Fruit fly (Drosophila melanogaster) whole organism, prepupa: ENCODE data around the gene Lerp.
A peak's percentile ranks its signal among the peaks of the same experiment; 100 is the strongest.

Source experiments
- Blimp-1 ChIP-seq: fragments of 200-800 bp; sonication (Bioruptor generic); optimal IDR thresholded peaks from 3 replicates; lab custom pipeline; 2017; ENCODE audit warnings: missing biosample characterization, missing genetic modification characterization, mild to moderate bottlenecking, moderate library complexity, missing genetic modification reagents
- CG10669 ChIP-seq: fragments of 200-800 bp; sonication (Bioruptor generic); optimal IDR thresholded peaks from 3 replicates; lab custom pipeline; 2018; ENCODE audit warnings: missing biosample characterization, mild to moderate bottlenecking, missing genetic modification characterization, moderate library complexity
- CG11294 ChIP-seq: fragments of 200-800 bp; sonication (Bioruptor generic); IDR thresholded peaks from 2 replicates; pipeline ENCODE4 v1.3.6; 2022; ENCODE audit warnings: missing biosample characterization, missing genetic modification characterization
- CG11762 ChIP-seq: fragments of 200-800 bp; sonication (Bioruptor generic); optimal IDR thresholded peaks from 3 replicates; lab custom pipeline; 2016; ENCODE audit warnings: missing biosample characterization, missing genetic modification characterization; ENCODE audit not compliant: insufficient read depth
- CG11902 ChIP-seq: fragments of 200-800 bp; sonication (Bioruptor generic); optimal IDR thresholded peaks from 3 replicates; lab custom pipeline; 2016; ENCODE audit warnings: missing biosample characterization, missing genetic modification characterization
- CG15336 ChIP-seq: fragments of 200-800 bp; sonication (Bioruptor generic); IDR thresholded peaks from 2 replicates; pipeline ENCODE4 v1.3.6; 2022; ENCODE audit warnings: missing biosample characterization, missing genetic modification characterization
- CG1621 ChIP-seq: fragments of 200-800 bp; sonication (Bioruptor generic); optimal IDR thresholded peaks from 3 replicates; lab custom pipeline; 2018; ENCODE audit warnings: missing biosample characterization, mild to moderate bottlenecking, missing genetic modification characterization
- CG16779 ChIP-seq: fragments of 200-800 bp; sonication (Bioruptor generic); optimal IDR thresholded peaks from 3 replicates; lab custom pipeline; 2017; ENCODE audit warnings: missing biosample characterization, mild to moderate bottlenecking, missing genetic modification characterization
- CG3032 ChIP-seq: fragments of 200-800 bp; optimal IDR thresholded peaks from 2 replicates; lab custom pipeline; 2019; ENCODE audit warnings: missing biosample characterization, mild to moderate bottlenecking, missing genetic modification characterization, moderate library complexity
- CG31627 ChIP-seq: fragments of 200-800 bp; sonication (Bioruptor generic); optimal IDR thresholded peaks from 3 replicates; lab custom pipeline; 2016; ENCODE audit warnings: missing biosample characterization, missing genetic modification characterization
- CG32006 ChIP-seq: fragments of 200-800 bp; sonication (Bioruptor generic); optimal IDR thresholded peaks from 3 replicates; lab custom pipeline; 2017; ENCODE audit warnings: missing biosample characterization, mild to moderate bottlenecking, missing genetic modification characterization
- CG3919 ChIP-seq: fragments of 200-800 bp; sonication (Bioruptor generic); optimal IDR thresholded peaks from 3 replicates; lab custom pipeline; 2016; ENCODE audit warnings: missing biosample characterization, missing genetic modification characterization
- CG4318 ChIP-seq: fragments of 200-800 bp; sonication (Bioruptor generic); optimal IDR thresholded peaks from 3 replicates; lab custom pipeline; 2017; ENCODE audit warnings: missing biosample characterization, mild to moderate bottlenecking, missing genetic modification characterization
- CG6163 ChIP-seq: fragments of 200-800 bp; sonication (Bioruptor generic); IDR thresholded peaks from 3 replicates; pipeline ENCODE4 v1.3.6; 2022; ENCODE audit warnings: missing biosample characterization, missing genetic modification characterization
- CG6276 ChIP-seq: fragments of 200-800 bp; sonication (Bioruptor generic); optimal IDR thresholded peaks from 2 replicates; lab custom pipeline; 2017; ENCODE audit warnings: missing biosample characterization, mild to moderate bottlenecking, missing genetic modification characterization
- CG6792 ChIP-seq: fragments of 200-800 bp; sonication (Bioruptor generic); optimal IDR thresholded peaks from 3 replicates; lab custom pipeline; 2016; ENCODE audit warnings: missing biosample characterization, missing genetic modification characterization
- CG6808 ChIP-seq: fragments of 200-800 bp; sonication (Bioruptor generic); optimal IDR thresholded peaks from 3 replicates; lab custom pipeline; 2017; ENCODE audit warnings: missing biosample characterization, missing genetic modification characterization, mild to moderate bottlenecking, moderate library complexity, missing genetic modification reagents
- CG6854 ChIP-seq: fragments of 200-800 bp; sonication (Bioruptor generic); optimal IDR thresholded peaks from 2 replicates; lab custom pipeline; 2017; ENCODE audit warnings: missing biosample characterization, mild to moderate bottlenecking, missing genetic modification characterization
- CG8119 ChIP-seq: fragments of 200-800 bp; sonication (Bioruptor generic); IDR thresholded peaks from 3 replicates; pipeline ENCODE4 v1.3.6; 2022; ENCODE audit warnings: missing biosample characterization, missing genetic modification characterization
- CG8632 ChIP-seq: fragments of 200-800 bp; sonication (Bioruptor generic); optimal IDR thresholded peaks from 3 replicates; lab custom pipeline; 2016; ENCODE audit warnings: missing biosample characterization, missing genetic modification characterization
- CG9139 ChIP-seq: fragments of 200-800 bp; sonication (Bioruptor generic); optimal IDR thresholded peaks from 3 replicates; lab custom pipeline; 2017; ENCODE audit warnings: missing biosample characterization, mild to moderate bottlenecking, missing genetic modification characterization
- Eip75B ChIP-seq: fragments of 200-800 bp; sonication (Bioruptor generic); optimal IDR thresholded peaks from 3 replicates; lab custom pipeline; 2016; ENCODE audit warnings: missing biosample characterization, missing genetic modification characterization
- Eip78C ChIP-seq: fragments of 200-800 bp; sonication (Bioruptor generic); peaks from one replicate; lab custom pipeline; 2016; ENCODE audit warnings: missing biosample characterization, missing genetic modification characterization
- Eip93F ChIP-seq: fragments of 200-800 bp; sonication (Bioruptor generic); optimal IDR thresholded peaks from 2 replicates; lab custom pipeline; 2016; ENCODE audit warnings: missing biosample characterization, mild to moderate bottlenecking, missing genetic modification characterization
- Ets21C ChIP-seq: fragments of 200-800 bp; sonication (Bioruptor generic); optimal IDR thresholded peaks from 3 replicates; lab custom pipeline; 2016; ENCODE audit warnings: missing biosample characterization, missing genetic modification characterization
- Ets96B ChIP-seq: fragments of 200-800 bp; optimal IDR thresholded peaks from 2 replicates; lab custom pipeline; 2019; ENCODE audit warnings: missing biosample characterization, mild to moderate bottlenecking, missing genetic modification characterization, moderate library complexity
- Gug ChIP-seq: fragments of 200-800 bp; sonication (Bioruptor generic); IDR thresholded peaks from 2 replicates; pipeline ENCODE4 v1.3.6; 2022; ENCODE audit warnings: missing biosample characterization, missing genetic modification characterization
- Hr39 ChIP-seq: fragments of 200-800 bp; sonication (Bioruptor generic); optimal IDR thresholded peaks from 2 replicates; lab custom pipeline; 2016; ENCODE audit warnings: missing biosample characterization, missing genetic modification characterization
- Hr4 ChIP-seq: fragments of 200-800 bp; sonication (Bioruptor generic); optimal IDR thresholded peaks from 3 replicates; lab custom pipeline; 2016; ENCODE audit warnings: missing biosample characterization, missing genetic modification characterization
- Lpt ChIP-seq: fragments of 200-800 bp; sonication (Bioruptor generic); optimal IDR thresholded peaks from 3 replicates; lab custom pipeline; 2016; ENCODE audit warnings: missing biosample characterization, missing genetic modification characterization
- OdsH ChIP-seq: fragments of 200-800 bp; sonication (Bioruptor generic); optimal IDR thresholded peaks from 3 replicates; lab custom pipeline; 2016; ENCODE audit warnings: missing biosample characterization, missing genetic modification characterization
- Smox ChIP-seq: fragments of 200-800 bp; sonication (Bioruptor generic); optimal IDR thresholded peaks from 3 replicates; lab custom pipeline; 2016; ENCODE audit warnings: missing biosample characterization, missing genetic modification characterization
- Sox102F ChIP-seq: fragments of 200-800 bp; sonication (Bioruptor generic); optimal IDR thresholded peaks from 2 replicates; lab custom pipeline; 2016; ENCODE audit warnings: missing biosample characterization, mild to moderate bottlenecking, missing genetic modification characterization
- Sox14 ChIP-seq: fragments of 200-800 bp; sonication (Bioruptor generic); optimal IDR thresholded peaks from 3 replicates; lab custom pipeline; 2016; ENCODE audit warnings: missing biosample characterization, missing genetic modification characterization
- Sox15 ChIP-seq: fragments of 200-800 bp; sonication (Bioruptor generic); optimal IDR thresholded peaks from 3 replicates; lab custom pipeline; 2016; ENCODE audit warnings: missing biosample characterization, missing genetic modification characterization
- achi ChIP-seq: fragments of 200-800 bp; sonication (Bioruptor generic); optimal IDR thresholded peaks from 3 replicates; lab custom pipeline; 2016; ENCODE audit warnings: missing biosample characterization, missing genetic modification characterization
- dac ChIP-seq: fragments of 200-800 bp; sonication (Bioruptor generic); optimal IDR thresholded peaks from 2 replicates; lab custom pipeline; 2017; ENCODE audit warnings: missing biosample characterization, mild to moderate bottlenecking, missing genetic modification characterization
- dsx ChIP-seq: fragments of 200-800 bp; optimal IDR thresholded peaks from 3 replicates; lab custom pipeline; 2019; ENCODE audit warnings: missing biosample characterization, mild to moderate bottlenecking, missing genetic modification characterization, moderate library complexity; ENCODE audit not compliant: poor library complexity, severe bottlenecking
- eg ChIP-seq: fragments of 200-800 bp; sonication (Bioruptor generic); IDR thresholded peaks from 3 replicates; pipeline ENCODE4 v1.3.6; 2022; ENCODE audit warnings: missing biosample characterization, missing genetic modification characterization
- fd59A ChIP-seq: fragments of 200-800 bp; sonication (Bioruptor generic); optimal IDR thresholded peaks from 2 replicates; lab custom pipeline; 2017; ENCODE audit warnings: missing biosample characterization, mild to moderate bottlenecking, missing genetic modification characterization, missing genetic modification reagents
- fkh ChIP-seq: fragments of 200-800 bp; sonication (Bioruptor generic); optimal IDR thresholded peaks from 3 replicates; lab custom pipeline; 2017; ENCODE audit warnings: missing biosample characterization, mild to moderate bottlenecking, missing genetic modification characterization, moderate library complexity
- lz ChIP-seq: fragments of 200-800 bp; sonication (Bioruptor generic); optimal IDR thresholded peaks from 3 replicates; lab custom pipeline; 2016; ENCODE audit warnings: missing biosample characterization, missing genetic modification characterization
- net ChIP-seq: fragments of 200-800 bp; sonication (Bioruptor generic); optimal IDR thresholded peaks from 3 replicates; lab custom pipeline; 2016; ENCODE audit warnings: missing biosample characterization, missing genetic modification characterization
- salr ChIP-seq, 2 experiments: fragments of 200-800 bp; sonication (Bioruptor generic); optimal IDR thresholded peaks; 3 replicates each; lab custom pipeline; 2016 to 2018; ENCODE audit warnings: missing biosample characterization in 2 of 2, missing genetic modification characterization in 2 of 2, mild to moderate bottlenecking in 1 of 2
- spab ChIP-seq: fragments of 200-800 bp; sonication (Bioruptor generic); optimal IDR thresholded peaks from 2 replicates; lab custom pipeline; 2017; ENCODE audit warnings: missing biosample characterization, mild to moderate bottlenecking, missing genetic modification characterization, missing genetic modification reagents
- ss ChIP-seq, 2 experiments: fragments of 200-800 bp; sonication (Bioruptor generic); optimal IDR thresholded peaks; 2 replicates in 1 of 2; 3 replicates in 1 of 2; lab custom pipeline; 2017 to 2018; ENCODE audit warnings: mild to moderate bottlenecking in 2 of 2, missing biosample characterization in 2 of 2, missing genetic modification characterization in 2 of 2, moderate library complexity in 1 of 2
- topi ChIP-seq: fragments of 200-800 bp; sonication (Bioruptor generic); optimal IDR thresholded peaks from 3 replicates; lab custom pipeline; 2016; ENCODE audit warnings: missing biosample characterization, missing genetic modification characterization
- vri ChIP-seq: fragments of 200-800 bp; sonication (Bioruptor generic); optimal IDR thresholded peaks from 3 replicates; lab custom pipeline; 2016; ENCODE audit warnings: missing biosample characterization, mild to moderate bottlenecking, missing genetic modification characterization

Gene Lerp

dm6 chr3R:26821117-26821516 lies 41.8 kb downstream of the Lerp start (continued):
- peak; percentile 52 for TF ChIP-seq CG8632 (GFP tag; lab: Kevin White, UChicago)
- peak; percentile 53; the same call in 1 of the 3 replicates for TF ChIP-seq CG8119
- TF ChIP-seq fd59A (GFP tag; lab: Kevin White, UChicago): peak; percentile 62
- peak; percentile 81 for TF ChIP-seq CG6792 (GFP tag; lab: Kevin White, UChicago)
- peak; percentile 19 for TF ChIP-seq CG6854 (GFP tag; lab: Kevin White, UChicago)
- TF ChIP-seq spab (GFP tag; lab: Kevin White, UChicago): peak; percentile 72
- no peak for TF ChIP-seq fkh (GFP tag; lab: Kevin White, UChicago)
- TF ChIP-seq CG32006 (GFP tag; lab: Kevin White, UChicago): peak; percentile 67
- peak; percentile 72 for TF ChIP-seq CG11902 (GFP tag; lab: Kevin White, UChicago)
- TF ChIP-seq CG11762 (GFP tag; lab: Kevin White, UChicago): peak; percentile 56
- peak; percentile 70 for TF ChIP-seq ss (GFP tag; optimal IDR thresholded peaks at IDR 0.05; lab: Kevin White, UChicago)
- peak; percentile 86 for TF ChIP-seq CG3919 (GFP tag; lab: Kevin White, UChicago)
- peak; percentile 47 for TF ChIP-seq Sox15
- peak; percentile 78 for TF ChIP-seq Smox
- peak; percentile 44 for TF ChIP-seq CG4318 (GFP tag; lab: Kevin White, UChicago)
- peak; percentile 66 for TF ChIP-seq CG10669 (GFP tag; lab: Kevin White, UChicago)

dm6 chr3R:26804816-26805215 lies 58.1 kb downstream of the Lerp start:
- TF ChIP-seq dsx (GFP tag; lab: Kevin White, UChicago) (no peak), CG16779 (tag; lab: Kevin White, UChicago) (no peak), Eip93F (GFP tag; lab: Kevin White, UChicago) (no peak), CG1621 (no peak), achi (GFP tag; lab: Kevin White, UChicago) (peak; percentile 34), CG8632 (GFP tag; lab: Kevin White, UChicago) (no peak), Sox14 (GFP tag; lab: Kevin White, UChicago) (peak; percentile 5), Gug (no peak), Eip75B (no peak), CG11902 (GFP tag; lab: Kevin White, UChicago) (no peak), CG6792 (GFP tag; lab: Kevin White, UChicago) (no peak), Eip78C (GFP tag; lab: Kevin White, UChicago) (peak; percentile 77), CG6854 (GFP tag; lab: Kevin White, UChicago) (no peak), CG11294 (no peak), fkh (GFP tag; lab: Kevin White, UChicago) (no peak), Ets21C (GFP tag; lab: Kevin White, UChicago) (no peak), CG31627 (GFP tag; lab: Kevin White, UChicago) (peak; percentile 3), salr (GFP tag; optimal IDR thresholded peaks at IDR 0.05; lab: Kevin White, UChicago) (no peak), Sox102F (GFP tag; lab: Kevin White, UChicago) (peak; percentile 39), Hr4 (GFP tag; lab: Kevin White, UChicago) (peak; percentile 37), CG3032 (tag; lab: Kevin White, UChicago) (no peak), CG6808 (GFP tag; lab: Kevin White, UChicago) (no peak), Lpt (GFP tag; lab: Kevin White, UChicago) (no peak), CG6276 (GFP tag; lab: Kevin White, UChicago) (peak; percentile 50), OdsH (GFP tag; lab: Kevin White, UChicago) (peak; percentile 22), ss (GFP tag; optimal IDR thresholded peaks at IDR 0.05; lab: Kevin White, UChicago) (no peak), fd59A (GFP tag; lab: Kevin White, UChicago) (no peak), net (no peak), CG10669 (GFP tag; lab: Kevin White, UChicago) (no peak), CG4318 (GFP tag; lab: Kevin White, UChicago) (no peak), CG15336 (GFP tag; lab: Robert Waterston, UW) (peak; percentile 30; the same call in 1 of the 2 replicates), CG3919 (GFP tag; lab: Kevin White, UChicago) (peak; percentile 20), topi (peak; percentile 17), eg (no peak), Hr39 (GFP tag; lab: Kevin White, UChicago) (peak; percentile 7), CG11762 (GFP tag; lab: Kevin White, UChicago) (no peak), CG9139 (GFP tag; lab: Kevin White, UChicago) (no peak), Ets96B (tag; lab: Kevin White, UChicago) (no peak), dac (GFP tag; lab: Kevin White, UChicago) (no peak), CG6163 (GFP tag; lab: Robert Waterston, UW) (no peak), vri (GFP tag; lab: Kevin White, UChicago) (no peak), lz (no peak), Blimp-1 (no peak)
